Worm (Caenorhabditis elegans) whole organism, midembryonic: Measurements from ENCODE around the gene C16B8.4.

Experiments
- T22C8.4 ChIP-seq: fragments of 200-800 bp; sonication (Bioruptor generic); IDR thresholded peaks from 2 replicates; pipeline ENCODE4 v1.3.6; 2022; ENCODE audit warnings: missing genetic modification characterization, missing compliant biosample characterization
- flt-1 ChIP-seq: fragments of 200-800 bp; sonication (Bioruptor generic); IDR thresholded peaks from 2 replicates; pipeline ENCODE4 v1.3.6; 2022; ENCODE audit warnings: missing genetic modification characterization, missing compliant biosample characterization
- klf-2 ChIP-seq: fragments of 200-800 bp; sonication (Bioruptor generic); conservative IDR thresholded peaks from 2 replicates; pipeline ENCODE4 v1.3.6; 2022; ENCODE audit warnings: missing genetic modification reagents, missing genetic modification characterization, missing compliant biosample characterization
- med-1 ChIP-seq: sonication (generic microtip); optimal IDR thresholded peaks from 2 replicates; lab custom pipeline; 2017; ENCODE audit warnings: missing genetic modification characterization, mild to moderate bottlenecking, missing compliant biosample characterization, antibody characterized with exemption, missing genetic modification reagents; ENCODE audit not compliant: insufficient read depth
- ref-1 ChIP-seq: fragments of 200-800 bp; sonication (Bioruptor generic); conservative IDR thresholded peaks from 2 replicates; pipeline ENCODE4 v1.3.6; 2022; ENCODE audit warnings: missing genetic modification reagents, missing genetic modification characterization, missing compliant biosample characterization
- tab-1 ChIP-seq: fragments of 200-800 bp; sonication (Bioruptor generic); IDR thresholded peaks from 2 replicates; pipeline ENCODE4 v1.3.6; 2022; ENCODE audit warnings: missing genetic modification characterization, missing compliant biosample characterization
- ztf-23 ChIP-seq: fragments of 200-800 bp; sonication (Bioruptor generic); IDR thresholded peaks from 2 replicates; pipeline ENCODE4 v1.3.6; 2022; ENCODE audit warnings: missing genetic modification reagents, missing genetic modification characterization, missing compliant biosample characterization
- ztf-29 ChIP-seq: fragments of 200-800 bp; sonication (Bioruptor generic); IDR thresholded peaks from 2 replicates; pipeline ENCODE4 v1.3.6; 2022; ENCODE audit warnings: missing genetic modification reagents, missing genetic modification characterization, missing compliant biosample characterization

ce11 chrX:3944073-3944472, 29.4 kb downstream of the C16B8.4 start:
- TF ChIP-seq med-1 (GFP tag; lab: Kevin White, UChicago) (no peak), ref-1 (GFP tag; lab: Robert Waterston, UW) (no peak), ztf-29 (GFP tag; lab: Robert Waterston, UW) (no peak), ztf-23 (GFP tag; lab: Robert Waterston, UW) (no peak), flt-1 (no peak), tab-1 (GFP tag; lab: Robert Waterston, UW) (no peak), klf-2 (no peak), T22C8.4 (GFP tag; lab: Robert Waterston, UW) (no peak)
